Fruit fly (Drosophila melanogaster) whole organism, embryonic: ENCODE data around the gene anne.

ENCODE experiments used
- CG10267 ChIP-seq: fragments of 200-800 bp; sonication (Bioruptor generic); optimal IDR thresholded peaks from 2 replicates; lab custom pipeline; 2018; ENCODE audit warnings: missing biosample characterization, mild to moderate bottlenecking, missing genetic modification characterization, moderate library complexity
- CG11093 ChIP-seq: fragments of 200-800 bp; sonication (Bioruptor generic); IDR thresholded peaks from 3 replicates; pipeline ENCODE4 v1.3.6; 2022; ENCODE audit warnings: missing biosample characterization, missing genetic modification characterization
- CG11504 ChIP-seq: fragments of 200-800 bp; sonication (Bioruptor generic); optimal IDR thresholded peaks from 3 replicates; lab custom pipeline; 2019; ENCODE audit warnings: missing biosample characterization, mild to moderate bottlenecking, missing genetic modification characterization, moderate library complexity
- CG11560 ChIP-seq: fragments of 200-800 bp; sonication (Bioruptor generic); IDR thresholded peaks from 3 replicates; pipeline ENCODE4 v1.3.6; 2022; ENCODE audit warnings: missing biosample characterization, missing genetic modification characterization
- CG13287 ChIP-seq: fragments of 200-800 bp; sonication (Bioruptor generic); IDR thresholded peaks from 2 replicates; pipeline ENCODE4 v1.3.6; 2022; ENCODE audit warnings: missing biosample characterization, missing genetic modification characterization; ENCODE audit not compliant: partially characterized antibody
- CG14050 ChIP-seq: fragments of 200-800 bp; sonication (Bioruptor generic); IDR thresholded peaks from 3 replicates; pipeline ENCODE4 v1.3.6; 2022; ENCODE audit warnings: missing biosample characterization, missing genetic modification characterization
- CG15696 ChIP-seq: fragments of 200-800 bp; sonication (Bioruptor generic); optimal IDR thresholded peaks from 2 replicates; lab custom pipeline; 2019; ENCODE audit warnings: missing biosample characterization, mild to moderate bottlenecking, missing genetic modification characterization, moderate library complexity
- CG18262 ChIP-seq: fragments of 200-800 bp; optimal IDR thresholded peaks from 3 replicates; lab custom pipeline; 2019; ENCODE audit warnings: missing biosample characterization, mild to moderate bottlenecking, missing genetic modification characterization, moderate library complexity
- CG2129 ChIP-seq: fragments of 200-800 bp; sonication (Bioruptor generic); IDR thresholded peaks from 2 replicates; pipeline ENCODE4 v1.3.6; 2022; ENCODE audit warnings: missing biosample characterization, missing genetic modification characterization; ENCODE audit not compliant: partially characterized antibody
- CG2199 ChIP-seq: fragments of 200-800 bp; sonication (Bioruptor generic); IDR thresholded peaks from 3 replicates; pipeline ENCODE4 v1.3.6; 2022; ENCODE audit warnings: missing biosample characterization, missing genetic modification characterization
- CG30020 ChIP-seq: fragments of 200-800 bp; optimal IDR thresholded peaks from 2 replicates; lab custom pipeline; 2019; ENCODE audit warnings: missing biosample characterization, mild to moderate bottlenecking, missing genetic modification characterization, moderate library complexity
- CG31224 ChIP-seq: fragments of 200-800 bp; sonication (Bioruptor generic); IDR thresholded peaks from 2 replicates; pipeline ENCODE4 v1.3.6; 2022; ENCODE audit warnings: missing biosample characterization, missing genetic modification characterization
- CG34422 ChIP-seq: fragments of 200-800 bp; sonication (Bioruptor generic); IDR thresholded peaks from 3 replicates; pipeline ENCODE4 v1.3.6; 2022; ENCODE audit warnings: missing biosample characterization, missing genetic modification characterization
- CG4360 ChIP-seq: fragments of 200-800 bp; sonication (Bioruptor generic); IDR thresholded peaks from 2 replicates; pipeline ENCODE4 v1.3.6; 2022; ENCODE audit warnings: missing biosample characterization, missing genetic modification characterization
- CTCF ChIP-seq: fragments of 200-800 bp; sonication (Bioruptor generic); optimal IDR thresholded peaks from 2 replicates; lab custom pipeline; 2017; ENCODE audit warnings: missing biosample characterization, mild to moderate bottlenecking, missing genetic modification characterization, moderate library complexity
- D19A ChIP-seq: fragments of 200-800 bp; optimal IDR thresholded peaks from 3 replicates; lab custom pipeline; 2019; ENCODE audit warnings: missing biosample characterization, mild to moderate bottlenecking, missing genetic modification characterization, moderate library complexity
- Dip2 ChIP-seq: fragments of 200-800 bp; sonication (Bioruptor generic); IDR thresholded peaks from 2 replicates; pipeline ENCODE4 v1.3.6; 2022; ENCODE audit warnings: missing biosample characterization, missing genetic modification characterization
- Dll ChIP-seq: fragments of 200-800 bp; sonication (Bioruptor generic); IDR thresholded peaks from 4 replicates; pipeline ENCODE4 v1.3.6; 2022; ENCODE audit warnings: missing biosample characterization, missing genetic modification characterization; ENCODE audit not compliant: partially characterized antibody
- Fer3 ChIP-seq: fragments of 200-800 bp; sonication (Bioruptor generic); optimal IDR thresholded peaks from 2 replicates; lab custom pipeline; 2018; ENCODE audit warnings: missing biosample characterization, mild to moderate bottlenecking, missing genetic modification characterization, moderate library complexity
- HLH3B ChIP-seq: fragments of 200-800 bp; sonication (Bioruptor generic); IDR thresholded peaks from 2 replicates; pipeline ENCODE4 v1.3.6; 2022; ENCODE audit warnings: missing biosample characterization, missing genetic modification characterization
- HLHmδ ChIP-seq: fragments of 200-800 bp; sonication (Bioruptor generic); optimal IDR thresholded peaks from 2 replicates; lab custom pipeline; 2018; ENCODE audit warnings: missing biosample characterization, mild to moderate bottlenecking, missing genetic modification characterization, moderate library complexity
- Hsf ChIP-seq: fragments of 200-800 bp; sonication (Bioruptor generic); optimal IDR thresholded peaks from 3 replicates; lab custom pipeline; 2016; ENCODE audit warnings: missing biosample characterization, missing genetic modification characterization
- Lhr ChIP-seq: fragments of 200-800 bp; sonication (Bioruptor generic); optimal IDR thresholded peaks from 3 replicates; lab custom pipeline; 2017; ENCODE audit warnings: mild to moderate bottlenecking, missing biosample characterization, missing genetic modification reagents, missing genetic modification characterization
- Lim3 ChIP-seq: fragments of 200-800 bp; sonication (Bioruptor generic); IDR thresholded peaks from 2 replicates; pipeline ENCODE4 v1.3.6; 2022; ENCODE audit warnings: missing biosample characterization, missing genetic modification characterization
- Max ChIP-seq: fragments of 200-800 bp; sonication (Bioruptor generic); optimal IDR thresholded peaks from 2 replicates; lab custom pipeline; 2016; ENCODE audit warnings: missing biosample characterization, mild to moderate bottlenecking, missing genetic modification characterization
- Nf-YB ChIP-seq: fragments of 200-800 bp; sonication (Bioruptor generic); optimal IDR thresholded peaks from 3 replicates; lab custom pipeline; 2019; ENCODE audit warnings: missing biosample characterization, mild to moderate bottlenecking, missing genetic modification characterization, moderate library complexity
- Nf-YC ChIP-seq: fragments of 200-800 bp; optimal IDR thresholded peaks from 3 replicates; lab custom pipeline; 2019; ENCODE audit warnings: missing biosample characterization, mild to moderate bottlenecking, missing genetic modification characterization, moderate library complexity
- Pdp1 ChIP-seq, 2 experiments: fragments of 200-800 bp; sonication (Bioruptor generic); optimal IDR thresholded peaks; 3 replicates each; lab custom pipeline; 2016; ENCODE audit warnings: missing biosample characterization in 2 of 2, missing genetic modification characterization in 2 of 2, mild to moderate bottlenecking in 1 of 2, moderate library complexity in 1 of 2
- Ptx1 ChIP-seq: fragments of 200-800 bp; sonication (Bioruptor generic); IDR thresholded peaks from 2 replicates; pipeline ENCODE4 v1.3.6; 2022; ENCODE audit warnings: missing biosample characterization, missing genetic modification characterization
- Sox100B ChIP-seq: fragments of 200-800 bp; sonication (Bioruptor generic); optimal IDR thresholded peaks from 3 replicates; lab custom pipeline; 2018; ENCODE audit warnings: missing biosample characterization, mild to moderate bottlenecking, missing genetic modification characterization
- Taf1 ChIP-seq: fragments of 200-800 bp; sonication (Bioruptor generic); IDR thresholded peaks from 2 replicates; pipeline ENCODE4 v1.3.6; 2022; ENCODE audit warnings: missing biosample characterization, missing genetic modification characterization
- ato ChIP-seq: fragments of 200-800 bp; sonication (Bioruptor generic); IDR thresholded peaks from 2 replicates; pipeline ENCODE4 v1.3.6; 2022; ENCODE audit warnings: missing biosample characterization, missing genetic modification characterization; ENCODE audit not compliant: partially characterized antibody
- cad ChIP-seq: fragments of >200 bp; optimal IDR thresholded peaks from 2 replicates; lab custom pipeline; 2017; ENCODE audit warnings: missing biosample characterization, missing genetic modification characterization
- cas ChIP-seq: fragments of 200-800 bp; sonication (Bioruptor generic); IDR thresholded peaks from 2 replicates; pipeline ENCODE4 v1.3.6; 2022; ENCODE audit warnings: missing biosample characterization, missing genetic modification characterization
- chif ChIP-seq, 2 experiments: fragments of 200-800 bp; sonication (Bioruptor generic); optimal IDR thresholded peaks; 3 replicates each; lab custom pipeline; 2016; ENCODE audit warnings: missing biosample characterization in 2 of 2, missing genetic modification characterization in 2 of 2
- crol ChIP-seq: fragments of 200-800 bp; sonication (Bioruptor generic); IDR thresholded peaks from 2 replicates; pipeline ENCODE4 v1.3.6; 2022; ENCODE audit warnings: missing biosample characterization, missing genetic modification characterization
- dan ChIP-seq: fragments of 200-800 bp; sonication (Bioruptor generic); IDR thresholded peaks from 2 replicates; pipeline ENCODE4 v1.3.6; 2022; ENCODE audit warnings: missing biosample characterization, missing genetic modification characterization
- en ChIP-seq: fragments of 200-800 bp; sonication (Bioruptor generic); optimal IDR thresholded peaks from 2 replicates; lab custom pipeline; 2016; ENCODE audit warnings: missing biosample characterization, missing genetic modification characterization
- gem ChIP-seq: fragments of 200-800 bp; sonication (Bioruptor generic); optimal IDR thresholded peaks from 2 replicates; lab custom pipeline; 2019; ENCODE audit warnings: missing biosample characterization, mild to moderate bottlenecking, missing genetic modification characterization, moderate library complexity
- jing ChIP-seq: fragments of 200-800 bp; sonication (Bioruptor generic); optimal IDR thresholded peaks from 2 replicates; lab custom pipeline; 2018; ENCODE audit warnings: missing biosample characterization, mild to moderate bottlenecking, missing genetic modification characterization
- ken ChIP-seq: fragments of 200-800 bp; sonication (Bioruptor generic); IDR thresholded peaks from 3 replicates; pipeline ENCODE4 v1.3.6; 2022; ENCODE audit warnings: missing biosample characterization, missing genetic modification characterization
- lola ChIP-seq, 3 experiments: fragments of >200 bp in 2 of 3; fragments of 200-800 bp in 1 of 3; sonication (Bioruptor generic) in 1 of 3; optimal IDR thresholded peaks; 2 replicates each; lab custom pipeline; 2017 to 2019; ENCODE audit warnings: missing biosample characterization in 3 of 3, missing genetic modification characterization in 3 of 3, mild to moderate bottlenecking in 1 of 3, moderate library complexity in 1 of 3
- nerfin-1 ChIP-seq: fragments of 200-800 bp; sonication (Bioruptor generic); optimal IDR thresholded peaks from 3 replicates; lab custom pipeline; 2019; ENCODE audit warnings: missing biosample characterization, mild to moderate bottlenecking, missing genetic modification characterization, moderate library complexity
- phol ChIP-seq: fragments of 200-800 bp; sonication (Bioruptor generic); optimal IDR thresholded peaks from 3 replicates; lab custom pipeline; 2018; ENCODE audit warnings: missing biosample characterization, mild to moderate bottlenecking, missing genetic modification characterization, moderate library complexity
- pita ChIP-seq: fragments of 200-800 bp; sonication (Bioruptor generic); optimal IDR thresholded peaks from 2 replicates; lab custom pipeline; 2017; ENCODE audit warnings: missing biosample characterization, mild to moderate bottlenecking, missing genetic modification characterization
- trem ChIP-seq: fragments of 200-800 bp; optimal IDR thresholded peaks from 3 replicates; lab custom pipeline; 2019; ENCODE audit warnings: missing biosample characterization, mild to moderate bottlenecking, missing genetic modification characterization, moderate library complexity
- wdn ChIP-seq: fragments of 200-800 bp; sonication (Bioruptor generic); IDR thresholded peaks from 2 replicates; pipeline ENCODE4 v1.3.6; 2022; ENCODE audit warnings: missing biosample characterization, missing genetic modification characterization

Gene anne

dm6 chr4:87278-87677 is 44.7 kb upstream of the anne start:
- TF ChIP-seq Sox100B (GFP tag; lab: Kevin White, UChicago), result no peak
- no peak for TF ChIP-seq Lhr (GFP tag; lab: Kevin White, UChicago)
- no peak for TF ChIP-seq CG2129
- TF ChIP-seq CG11093 (GFP tag; lab: Robert Waterston, UW), result no peak
- TF ChIP-seq CG34422 (GFP tag; lab: Robert Waterston, UW), result no peak
- no peak for TF ChIP-seq CG4360 (GFP tag; lab: Robert Waterston, UW)
- TF ChIP-seq Lim3 (GFP tag; lab: Robert Waterston, UW), result no peak
- TF ChIP-seq Nf-YB (GFP tag; lab: Kevin White, UChicago), result peak; percentile 92
- no peak for TF ChIP-seq CG30020
- no peak for TF ChIP-seq HLHmδ (GFP tag; lab: Kevin White, UChicago)
- no peak for TF ChIP-seq Dll (GFP tag; lab: Robert Waterston, UW)
- TF ChIP-seq crol (GFP tag; lab: Robert Waterston, UW), result no peak
- no peak for TF ChIP-seq CG10267 (tag; lab: Kevin White, UChicago)
- no peak for TF ChIP-seq CG11560 (tag; lab: Robert Waterston, UW)
- TF ChIP-seq CG13287 (GFP tag; lab: Robert Waterston, UW), result no peak
- no peak for TF ChIP-seq phol (tag; lab: Kevin White, UChicago)
- peak in 1 of 2 experiments; percentile 2 for TF ChIP-seq Pdp1 (GFP tag; optimal IDR thresholded peaks at IDR 0.05; lab: Kevin White, UChicago)
- TF ChIP-seq Nf-YC (tag; lab: Kevin White, UChicago), result peak; percentile 94
- TF ChIP-seq en (GFP tag; lab: Kevin White, UChicago), result no peak
- TF ChIP-seq dan (GFP tag; lab: Robert Waterston, UW), result no peak
- no peak for TF ChIP-seq Ptx1 (GFP tag; lab: Robert Waterston, UW)
- no peak for TF ChIP-seq CG14050 (GFP tag; lab: Robert Waterston, UW)
- TF ChIP-seq ken (GFP tag; lab: Robert Waterston, UW), result no peak

- TF ChIP-seq pita (GFP tag; lab: Kevin White, UChicago) (peak; percentile 30), CG2199 (GFP tag; lab: Robert Waterston, UW) (0 out of 3 replicates have a peak, but pooled peaks have one; percentile 8), Taf1 (GFP tag; lab: Robert Waterston, UW) (no peak), CG11504 (tag; lab: Kevin White, UChicago) (no peak), CG18262 (peak; percentile 27), chif (GFP tag; optimal IDR thresholded peaks at IDR 0.05; lab: Kevin White, UChicago) (no peak), jing (GFP tag; lab: Kevin White, UChicago) (no peak), Dip2 (peak; percentile 92), CG15696 (tag; lab: Kevin White, UChicago) (peak; percentile 22), HLH3B (GFP tag; lab: Robert Waterston, UW) (no peak), Fer3 (tag; lab: Kevin White, UChicago) (no peak), cad (no peak), Hsf (no peak), CTCF (GFP tag; lab: Kevin White, UChicago) (peak; percentile 95), wdn (no peak), lola (GFP tag; optimal IDR thresholded peaks at IDR 0.05; lab: Kevin White, UChicago) (peak in 1 of 3 experiments; percentile 0), ato (GFP tag; lab: Robert Waterston, UW) (no peak), trem (tag; lab: Kevin White, UChicago) (no peak), D19A (tag; lab: Kevin White, UChicago) (peak; percentile 16), Lhr (GFP tag; lab: Kevin White, UChicago) (peak; percentile 62), nerfin-1 (no peak), CG30020 (peak; percentile 68), gem (peak; percentile 25), Max (GFP tag; lab: Kevin White, UChicago) (peak; percentile 22), CG31224 (no peak), cas (no peak)
- TF ChIP-seq, all 482 proteins: peak for 12
These were observed 42.3 kb upstream of the anne start for dm6 chr4:89709-90108.
